Worm (Caenorhabditis elegans) whole organism, young adult: Measurements from ENCODE around the gene sid-2.
A peak's percentile ranks its signal among the peaks of the same experiment; 100 is the strongest.

Experiments
- D2030.7 ChIP-seq: fragments of 200-800 bp; sonication (Bioruptor generic); IDR thresholded peaks from 2 replicates; pipeline ENCODE4 v1.3.6; 2022; ENCODE audit warnings: missing genetic modification reagents, missing genetic modification characterization, missing compliant biosample characterization
- F23B12.7 ChIP-seq: sonication (generic microtip); optimal IDR thresholded peaks from 2 replicates; lab custom pipeline; 2017; ENCODE audit warnings: missing genetic modification characterization, mild to moderate bottlenecking, missing compliant biosample characterization, antibody characterized with exemption, moderate library complexity; ENCODE audit not compliant: insufficient read depth
- F39B2.1 ChIP-seq: fragments of 200-800 bp; sonication (Bioruptor generic); IDR thresholded peaks from 2 replicates; pipeline ENCODE4 v1.3.6; 2022; ENCODE audit warnings: missing genetic modification reagents, missing genetic modification characterization, missing compliant biosample characterization
- F49E8.2 ChIP-seq: sonication (generic microtip); optimal IDR thresholded peaks from 3 replicates; lab custom pipeline; 2017; ENCODE audit warnings: missing genetic modification characterization, mild to moderate bottlenecking, missing compliant biosample characterization, antibody characterized with exemption, moderate library complexity; ENCODE audit not compliant: insufficient read depth
- F52B5.7 ChIP-seq: sonication (generic microtip); optimal IDR thresholded peaks from 2 replicates; lab custom pipeline; 2016; ENCODE audit warnings: mild to moderate bottlenecking, missing genetic modification characterization, missing compliant biosample characterization
- F57A8.1 ChIP-seq: fragments of 200-800 bp; sonication (Bioruptor generic); optimal IDR thresholded peaks from 2 replicates; lab custom pipeline; 2018; ENCODE audit warnings: mild to moderate bottlenecking, missing genetic modification characterization, moderate library complexity, missing compliant biosample characterization
- K12H6.12 ChIP-seq: fragments of 200-800 bp; sonication (Bioruptor generic); optimal IDR thresholded peaks from 2 replicates; lab custom pipeline; 2018; ENCODE audit warnings: mild to moderate bottlenecking, missing genetic modification characterization, missing compliant biosample characterization
- T07F8.4 ChIP-seq: sonication (generic microtip); optimal IDR thresholded peaks from 2 replicates; lab custom pipeline; 2016; ENCODE audit warnings: mild to moderate bottlenecking, missing genetic modification characterization, moderate library complexity, missing compliant biosample characterization
- T26A5.8 ChIP-seq: sonication (generic microtip); optimal IDR thresholded peaks from 2 replicates; lab custom pipeline; 2016; ENCODE audit warnings: missing genetic modification characterization, missing compliant biosample characterization
- Y53F4B.3 ChIP-seq: fragments of 200-800 bp; sonication (Bioruptor generic); IDR thresholded peaks from 2 replicates; pipeline ENCODE4 v1.3.6; 2022; ENCODE audit warnings: missing genetic modification reagents, missing genetic modification characterization, missing compliant biosample characterization
- Y79H2A.3 ChIP-seq: fragments of 200-800 bp; sonication (Bioruptor generic); conservative IDR thresholded peaks from 2 replicates; pipeline ENCODE4 v1.3.6; 2022; ENCODE audit warnings: missing genetic modification reagents, missing genetic modification characterization, missing compliant biosample characterization
- ZK185.1 ChIP-seq: sonication (generic microtip); optimal IDR thresholded peaks from 2 replicates; lab custom pipeline; 2016; ENCODE audit warnings: mild to moderate bottlenecking, missing genetic modification characterization, missing compliant biosample characterization; ENCODE audit not compliant: poor library complexity, severe bottlenecking
- aptf-3 ChIP-seq: fragments of 200-800 bp; sonication (Bioruptor generic); IDR thresholded peaks from 2 replicates; pipeline ENCODE4 v1.3.6; 2022; ENCODE audit warnings: missing genetic modification characterization, missing compliant biosample characterization
- attf-5 ChIP-seq: fragments of 200-800 bp; sonication (Bioruptor generic); optimal IDR thresholded peaks from 2 replicates; lab custom pipeline; 2018; ENCODE audit warnings: mild to moderate bottlenecking, missing genetic modification characterization, missing compliant biosample characterization
- attf-6 ChIP-seq: fragments of 200-800 bp; sonication (Bioruptor generic); IDR thresholded peaks from 2 replicates; pipeline ENCODE4 v1.3.6; 2022; ENCODE audit warnings: missing genetic modification reagents, missing genetic modification characterization, missing compliant biosample characterization
- ceh-100 ChIP-seq: fragments of 200-800 bp; sonication (Bioruptor generic); IDR thresholded peaks from 2 replicates; pipeline ENCODE4 v1.3.6; 2022; ENCODE audit warnings: missing genetic modification reagents, missing genetic modification characterization, missing compliant biosample characterization
- ceh-27 ChIP-seq: fragments of 200-800 bp; sonication (Bioruptor generic); optimal IDR thresholded peaks from 2 replicates; lab custom pipeline; 2018; ENCODE audit warnings: mild to moderate bottlenecking, missing genetic modification characterization, moderate library complexity, missing compliant biosample characterization
- die-1 ChIP-seq: sonication (generic microtip); optimal IDR thresholded peaks from 2 replicates; lab custom pipeline; 2016; ENCODE audit warnings: missing genotype, mild to moderate bottlenecking, missing genetic modification characterization, missing compliant biosample characterization
- dox-1 ChIP-seq: fragments of 200-800 bp; sonication (Bioruptor generic); IDR thresholded peaks from 2 replicates; pipeline ENCODE4 v1.3.6; 2022; ENCODE audit warnings: missing genetic modification reagents, missing genetic modification characterization, missing compliant biosample characterization
- dpff-1 ChIP-seq: sonication (generic microtip); optimal IDR thresholded peaks from 2 replicates; lab custom pipeline; 2017; ENCODE audit warnings: mild to moderate bottlenecking, missing genetic modification characterization, missing compliant biosample characterization
- ets-4 ChIP-seq: fragments of 200-800 bp; sonication (Bioruptor generic); optimal IDR thresholded peaks from 2 replicates; lab custom pipeline; 2018; ENCODE audit warnings: mild to moderate bottlenecking, missing genetic modification characterization, missing compliant biosample characterization
- fkh-3 ChIP-seq: sonication (generic microtip); optimal IDR thresholded peaks from 2 replicates; lab custom pipeline; 2016; ENCODE audit warnings: mild to moderate bottlenecking, missing genetic modification characterization, missing compliant biosample characterization
- hlh-26 ChIP-seq: fragments of 200-800 bp; sonication (Bioruptor generic); conservative IDR thresholded peaks from 2 replicates; pipeline ENCODE4 v1.3.6; 2022; ENCODE audit warnings: missing genetic modification reagents, missing genetic modification characterization, missing compliant biosample characterization
- let-526 ChIP-seq: fragments of 200-800 bp; sonication (Bioruptor generic); IDR thresholded peaks from 2 replicates; pipeline ENCODE4 v1.3.6; 2022; ENCODE audit warnings: missing genetic modification reagents, missing genetic modification characterization, missing compliant biosample characterization
- lin-35 ChIP-seq, 3 experiments: fragments of 150-350 bp in 2 of 3; sonication (generic microtip) in 1 of 3; optimal IDR thresholded peaks; 2 replicates each; lab custom pipeline; 2014 to 2018; ENCODE audit warnings: missing biosample characterization in 3 of 3, missing genetic modification characterization in 3 of 3, missing genetic modification reagents in 3 of 3
- lin-40 ChIP-seq: sonication (generic microtip); optimal IDR thresholded peaks from 2 replicates; lab custom pipeline; 2016; ENCODE audit warnings: missing genetic modification characterization, mild to moderate bottlenecking, missing compliant biosample characterization, missing genotype, missing genetic modification reagents
- lin-54 ChIP-seq: fragments of 200-800 bp; sonication (Bioruptor generic); optimal IDR thresholded peaks from 2 replicates; lab custom pipeline; 2018; ENCODE audit warnings: mild to moderate bottlenecking, missing genetic modification characterization, missing compliant biosample characterization
- madf-6 ChIP-seq: fragments of 200-800 bp; sonication (Bioruptor generic); IDR thresholded peaks from 2 replicates; pipeline ENCODE4 v1.3.6; 2022; ENCODE audit warnings: missing genetic modification reagents, missing genetic modification characterization, missing compliant biosample characterization
- mxl-1 ChIP-seq: sonication (generic microtip); optimal IDR thresholded peaks from 2 replicates; lab custom pipeline; 2016; ENCODE audit warnings: missing genetic modification characterization, missing compliant biosample characterization
- nfya-1 ChIP-seq: sonication (generic microtip); optimal IDR thresholded peaks from 2 replicates; lab custom pipeline; 2017; ENCODE audit warnings: antibody characterized with exemption, missing compliant biosample characterization, missing genetic modification characterization, borderline replicate concordance; ENCODE audit not compliant: insufficient read depth
- nfyb-1 ChIP-seq: fragments of 200-800 bp; sonication (Bioruptor generic); IDR thresholded peaks from 2 replicates; pipeline ENCODE4 v1.3.6; 2022; ENCODE audit warnings: missing genetic modification reagents, missing genetic modification characterization, missing compliant biosample characterization
- nhr-80 ChIP-seq: sonication (generic microtip); optimal IDR thresholded peaks from 2 replicates; lab custom pipeline; 2016; ENCODE audit warnings: missing genetic modification characterization, missing compliant biosample characterization
- rcor-1 ChIP-seq: fragments of 200-800 bp; sonication (Bioruptor generic); IDR thresholded peaks from 2 replicates; pipeline ENCODE4 v1.3.6; 2022; ENCODE audit warnings: missing genetic modification reagents, missing genetic modification characterization, missing compliant biosample characterization
- repo-1 ChIP-seq: sonication (generic microtip); optimal IDR thresholded peaks from 2 replicates; lab custom pipeline; 2017; ENCODE audit warnings: mild to moderate bottlenecking, missing genetic modification characterization, missing compliant biosample characterization
- sdz-38 ChIP-seq: sonication (generic microtip); optimal IDR thresholded peaks from 2 replicates; lab custom pipeline; 2016; ENCODE audit warnings: missing genotype, missing genetic modification characterization, missing compliant biosample characterization
- sea-2 ChIP-seq: fragments of 200-800 bp; sonication (Bioruptor generic); IDR thresholded peaks from 2 replicates; pipeline ENCODE4 v1.3.6; 2022; ENCODE audit warnings: missing genetic modification characterization, missing compliant biosample characterization
- snpc-3.4 ChIP-seq: sonication (generic microtip); optimal IDR thresholded peaks from 2 replicates; lab custom pipeline; 2017; ENCODE audit warnings: missing genetic modification characterization, mild to moderate bottlenecking, missing compliant biosample characterization, antibody characterized with exemption, moderate library complexity, missing genotype, missing genetic modification reagents
- snpc-4 ChIP-seq, 5 experiments: fragments of 150-350 bp in 1 of 5; sonication (generic microtip) in 4 of 5; optimal IDR thresholded peaks; 2 replicates each; lab custom pipeline; 2014 to 2018; ENCODE audit warnings: missing genetic modification characterization in 5 of 5, missing biosample characterization in 3 of 5, antibody characterized with exemption in 2 of 5, mild to moderate bottlenecking in 2 of 5, missing compliant biosample characterization in 2 of 5, missing genotype in 2 of 5, moderate library complexity in 2 of 5, missing genetic modification reagents in 1 of 5
- tbx-9 ChIP-seq: sonication (generic microtip); optimal IDR thresholded peaks from 2 replicates; lab custom pipeline; 2016; ENCODE audit warnings: borderline replicate concordance, missing genetic modification characterization, inconsistent platforms, missing compliant biosample characterization
- unc-62 ChIP-seq: fragments of 150-350 bp; optimal IDR thresholded peaks from 2 replicates; lab custom pipeline; 2014; ENCODE audit warnings: missing biosample characterization, missing genetic modification reagents, missing genetic modification characterization
- xnd-1 ChIP-seq: sonication (generic microtip); optimal IDR thresholded peaks from 2 replicates; lab custom pipeline; 2016; ENCODE audit warnings: missing genotype, missing genetic modification reagents, missing genetic modification characterization, missing compliant biosample characterization
- zim-3 ChIP-seq: sonication (generic microtip); optimal IDR thresholded peaks from 2 replicates; lab custom pipeline; 2017; ENCODE audit warnings: mild to moderate bottlenecking, missing genetic modification characterization, moderate library complexity, missing compliant biosample characterization
- ztf-26 ChIP-seq: sonication (generic microtip); optimal IDR thresholded peaks from 2 replicates; lab custom pipeline; 2017; ENCODE audit warnings: missing genetic modification characterization, missing compliant biosample characterization
- ztf-28 ChIP-seq: fragments of 200-800 bp; sonication (Bioruptor generic); IDR thresholded peaks from 2 replicates; pipeline ENCODE4 v1.3.6; 2022; ENCODE audit warnings: missing genetic modification reagents, missing genetic modification characterization, missing compliant biosample characterization
- ztf-3 ChIP-seq: fragments of 200-800 bp; sonication (Bioruptor generic); optimal IDR thresholded peaks from 2 replicates; lab custom pipeline; 2018; ENCODE audit warnings: mild to moderate bottlenecking, missing genetic modification characterization, missing compliant biosample characterization
- ztf-6 ChIP-seq: fragments of 200-800 bp; sonication (Bioruptor generic); IDR thresholded peaks from 2 replicates; pipeline ENCODE4 v1.3.6; 2022; ENCODE audit warnings: missing genetic modification reagents, missing genetic modification characterization, missing compliant biosample characterization

The sid-2 gene

ce11 chrIII:13718403-13718969, 39.2 kb downstream of the sid-2 start (continued):
- TF ChIP-seq T07F8.4 (tag; lab: Kevin White, UChicago) (no peak), fkh-3 (tag; lab: Kevin White, UChicago) (no peak), ets-4 (GFP tag; lab: Kevin White, UChicago) (no peak), mxl-1 (no peak), nfya-1 (tag; lab: Kevin White, UChicago) (no peak), sea-2 (GFP tag; lab: Robert Waterston, UW) (no peak), snpc-3.4 (tag; lab: Kevin White, UChicago) (no peak), dox-1 (GFP tag; lab: Robert Waterston, UW) (0 out of 2 replicates have a peak, but pooled peaks have one; percentile 14), madf-6 (0 out of 2 replicates have a peak, but pooled peaks have one; percentile 9), ztf-6 (GFP tag; lab: Robert Waterston, UW) (no peak), nhr-80 (tag; lab: Kevin White, UChicago) (peak; percentile 42), rcor-1 (no peak), lin-35 (GFP tag; optimal IDR thresholded peaks at IDR 0.05; lab: Kevin White, UChicago) (no peak), hlh-26 (no peak), aptf-3 (no peak), ztf-26 (no peak), lin-40 (tag; lab: Kevin White, UChicago) (no peak), F57A8.1 (GFP tag; lab: Kevin White, UChicago) (no peak), D2030.7 (GFP tag; lab: Robert Waterston, UW) (no peak), nfyb-1 (GFP tag; lab: Robert Waterston, UW) (0 out of 2 replicates have a peak, but pooled peaks have one; percentile 30)

- TF ChIP-seq attf-5 (GFP tag; lab: Kevin White, UChicago): peak; percentile 33
- TF ChIP-seq lin-54 (GFP tag; lab: Kevin White, UChicago): no peak
- no peak for TF ChIP-seq ceh-27 (GFP tag; lab: Kevin White, UChicago)
- no peak for TF ChIP-seq xnd-1 (tag; lab: Kevin White, UChicago)
- TF ChIP-seq F23B12.7 (tag; lab: Kevin White, UChicago): no peak
- no peak for TF ChIP-seq lin-40 (tag; lab: Kevin White, UChicago)
- TF ChIP-seq unc-62 (GFP tag; lab: Kevin White, UChicago): no peak
- TF ChIP-seq die-1 (tag; lab: Kevin White, UChicago): peak; percentile 31
- TF ChIP-seq snpc-4 (GFP tag; optimal IDR thresholded peaks at IDR 0.05; lab: Kevin White, UChicago): no peak
- TF ChIP-seq snpc-4 (tag; optimal IDR thresholded peaks at IDR 0.05; lab: Kevin White, UChicago): no peak
- TF ChIP-seq dpff-1 (tag; lab: Kevin White, UChicago): no peak
- no peak for TF ChIP-seq sdz-38 (tag; lab: Kevin White, UChicago)
- TF ChIP-seq F57A8.1 (GFP tag; lab: Kevin White, UChicago): no peak
- no peak for TF ChIP-seq T26A5.8 (tag; lab: Kevin White, UChicago)
- no peak for TF ChIP-seq attf-6
- no peak for TF ChIP-seq tbx-9 (tag; lab: Kevin White, UChicago)
- TF ChIP-seq Y79H2A.3 (GFP tag; lab: Robert Waterston, UW): no peak
- TF ChIP-seq repo-1 (tag; lab: Kevin White, UChicago): no peak
- peak; percentile 8 for TF ChIP-seq F52B5.7 (tag; lab: Kevin White, UChicago)
- no peak for TF ChIP-seq F49E8.2 (tag; lab: Kevin White, UChicago)
- no peak for TF ChIP-seq zim-3 (tag; lab: Kevin White, UChicago)
- TF ChIP-seq Y53F4B.3 (GFP tag; lab: Robert Waterston, UW): no peak
- no peak for TF ChIP-seq ceh-100 (GFP tag; lab: Robert Waterston, UW)
- no peak for TF ChIP-seq ztf-28 (GFP tag; lab: Robert Waterston, UW)
- TF ChIP-seq ztf-3 (GFP tag; lab: Kevin White, UChicago): no peak
- 0 out of 2 replicates have a peak, but pooled peaks have one; percentile 52 for TF ChIP-seq let-526
- peak; percentile 46 for TF ChIP-seq ztf-26
- no peak for TF ChIP-seq nfyb-1 (GFP tag; lab: Robert Waterston, UW)
- no peak for TF ChIP-seq F39B2.1 (GFP tag; lab: Robert Waterston, UW)
- no peak for TF ChIP-seq K12H6.12 (tag; lab: Kevin White, UChicago)
- TF ChIP-seq ZK185.1 (tag; lab: Kevin White, UChicago): no peak
Measured at ce11 chrIII:13719247-13719758, 40.1 kb downstream of the sid-2 start.
